Worm (Caenorhabditis elegans): ENCODE measurements around the gene smcl-1.

- TF ChIP-seq ztf-11 (tag; optimal IDR thresholded peaks at IDR 0.05) (no peak), zag-1 (tag; optimal IDR thresholded peaks at IDR 0.05) (no peak), mdl-1 (tag; optimal IDR thresholded peaks at IDR 0.05) (no peak), pha-4 (tag; optimal IDR thresholded peaks at IDR 0.05) (no peak), nhr-67 (tag; optimal IDR thresholded peaks at IDR 0.05) (no peak), nhr-25 (tag; optimal IDR thresholded peaks at IDR 0.05) (peak; percentile 37), unc-39 (tag; optimal IDR thresholded peaks at IDR 0.05) (no peak), ama-1 (optimal IDR thresholded peaks at IDR 0.05) (no peak), elt-1 (tag; optimal IDR thresholded peaks at IDR 0.05) (peak; percentile 89), fkh-10 (GFP tag; optimal IDR thresholded peaks at IDR 0.05) (no peak), tbx-2 (tag; optimal IDR thresholded peaks at IDR 0.05) (no peak)
Observed at ce11 chrX:11726450-11726849, 33.2 kb downstream of the smcl-1 start.

Data from whole organism, L3 larva.